Fruit fly (Drosophila melanogaster) whole organism, embryonic: ENCODE data around the gene CG12728.

ENCODE experiments used
- Blimp-1 ChIP-seq: fragments of 200-800 bp; sonication (Bioruptor generic); optimal IDR thresholded peaks from 3 replicates; lab custom pipeline; 2018; ENCODE audit warnings: missing biosample characterization, missing genetic modification characterization, mild to moderate bottlenecking, moderate library complexity, missing genetic modification reagents
- Bteb2 ChIP-seq: fragments of 200-800 bp; sonication (Bioruptor generic); optimal IDR thresholded peaks from 2 replicates; lab custom pipeline; 2016; ENCODE audit warnings: missing biosample characterization, missing genetic modification characterization
- CG10267 ChIP-seq: fragments of 200-800 bp; sonication (Bioruptor generic); optimal IDR thresholded peaks from 2 replicates; lab custom pipeline; 2018; ENCODE audit warnings: missing biosample characterization, mild to moderate bottlenecking, missing genetic modification characterization, moderate library complexity
- CG10543 ChIP-seq: fragments of 200-800 bp; sonication (Bioruptor generic); optimal IDR thresholded peaks from 3 replicates; lab custom pipeline; 2017; ENCODE audit warnings: missing biosample characterization, mild to moderate bottlenecking, missing genetic modification characterization, moderate library complexity
- CG13123 ChIP-seq: fragments of 200-800 bp; sonication (Bioruptor generic); optimal IDR thresholded peaks from 2 replicates; lab custom pipeline; 2016; ENCODE audit warnings: missing biosample characterization, missing genetic modification characterization
- CG13296 ChIP-seq: fragments of 200-800 bp; sonication (Bioruptor generic); optimal IDR thresholded peaks from 3 replicates; lab custom pipeline; 2018; ENCODE audit warnings: missing biosample characterization, mild to moderate bottlenecking, missing genetic modification characterization
- CG14710 ChIP-seq: fragments of 200-800 bp; sonication (Bioruptor generic); optimal IDR thresholded peaks from 3 replicates; lab custom pipeline; 2019; ENCODE audit warnings: missing biosample characterization, mild to moderate bottlenecking, missing genetic modification characterization, moderate library complexity
- CG1647 ChIP-seq: fragments of 200-800 bp; sonication (Bioruptor generic); optimal IDR thresholded peaks from 3 replicates; lab custom pipeline; 2016; ENCODE audit warnings: missing biosample characterization, missing genetic modification characterization
- CG1792 ChIP-seq: fragments of 200-800 bp; sonication (Bioruptor generic); optimal IDR thresholded peaks from 2 replicates; lab custom pipeline; 2016; ENCODE audit warnings: missing biosample characterization, missing genetic modification characterization
- CG18476 ChIP-seq: fragments of 200-800 bp; sonication (Bioruptor generic); optimal IDR thresholded peaks from 2 replicates; lab custom pipeline; 2016; ENCODE audit warnings: missing biosample characterization, mild to moderate bottlenecking, missing genetic modification characterization
- CG2889 ChIP-seq: fragments of 200-800 bp; sonication (Bioruptor generic); IDR thresholded peaks from 3 replicates; pipeline ENCODE4 v1.3.6; 2022; ENCODE audit warnings: missing biosample characterization, missing genetic modification characterization
- CG31441 ChIP-seq: fragments of 200-800 bp; sonication (Bioruptor generic); IDR thresholded peaks from 2 replicates; pipeline ENCODE4 v1.3.6; 2022; ENCODE audit warnings: missing biosample characterization, missing genetic modification characterization
- CG3281 ChIP-seq: fragments of 200-800 bp; sonication (Bioruptor generic); optimal IDR thresholded peaks from 3 replicates; lab custom pipeline; 2017; ENCODE audit warnings: missing biosample characterization, mild to moderate bottlenecking, missing genetic modification characterization
- CG3838 ChIP-seq: fragments of 200-800 bp; sonication (Bioruptor generic); optimal IDR thresholded peaks from 3 replicates; lab custom pipeline; 2016; ENCODE audit warnings: missing biosample characterization, missing genetic modification characterization
- CG3995 ChIP-seq: fragments of 200-800 bp; sonication (Bioruptor generic); optimal IDR thresholded peaks from 3 replicates; lab custom pipeline; 2016; ENCODE audit warnings: missing biosample characterization, missing genetic modification characterization
- CG6791 ChIP-seq: fragments of 200-800 bp; sonication (Bioruptor generic); IDR thresholded peaks from 3 replicates; pipeline ENCODE4 v1.3.6; 2022; ENCODE audit warnings: missing biosample characterization, missing genetic modification characterization; ENCODE audit not compliant: partially characterized antibody
- CG7928 ChIP-seq: fragments of 200-800 bp; sonication (Bioruptor generic); optimal IDR thresholded peaks from 2 replicates; lab custom pipeline; 2017; ENCODE audit warnings: missing biosample characterization, mild to moderate bottlenecking, missing genetic modification characterization
- CG9932 ChIP-seq: fragments of 200-800 bp; sonication (Bioruptor generic); IDR thresholded peaks from 2 replicates; pipeline ENCODE4 v1.3.6; 2022; ENCODE audit warnings: missing biosample characterization, missing genetic modification characterization
- CoRest ChIP-seq: fragments of 200-800 bp; sonication (Bioruptor generic); optimal IDR thresholded peaks from 3 replicates; lab custom pipeline; 2018; ENCODE audit warnings: missing biosample characterization, mild to moderate bottlenecking, missing genetic modification characterization, moderate library complexity
- CrebB ChIP-seq: fragments of 200-800 bp; sonication (Bioruptor generic); optimal IDR thresholded peaks from 3 replicates; lab custom pipeline; 2018; ENCODE audit warnings: missing biosample characterization, mild to moderate bottlenecking, missing genetic modification characterization
- D19B ChIP-seq: fragments of 200-800 bp; sonication (Bioruptor generic); optimal IDR thresholded peaks from 2 replicates; lab custom pipeline; 2017; ENCODE audit warnings: missing biosample characterization, mild to moderate bottlenecking, missing genetic modification characterization
- Dek ChIP-seq: fragments of 200-800 bp; sonication (Bioruptor generic); optimal IDR thresholded peaks from 3 replicates; lab custom pipeline; 2019; ENCODE audit warnings: missing biosample characterization, mild to moderate bottlenecking, missing genetic modification characterization, moderate library complexity
- Dip3 ChIP-seq: fragments of 200-800 bp; sonication (Bioruptor generic); optimal IDR thresholded peaks from 3 replicates; lab custom pipeline; 2016; ENCODE audit warnings: missing biosample characterization, missing genetic modification characterization
- Doc2 ChIP-seq: fragments of 200-800 bp; sonication (Bioruptor generic); IDR thresholded peaks from 2 replicates; pipeline ENCODE4 v1.3.6; 2022; ENCODE audit warnings: missing biosample characterization, missing genetic modification characterization
- Dp ChIP-seq: fragments of 200-800 bp; sonication (Bioruptor generic); optimal IDR thresholded peaks from 2 replicates; lab custom pipeline; 2018; ENCODE audit warnings: missing biosample characterization, mild to moderate bottlenecking, missing genetic modification characterization, moderate library complexity
- Dref ChIP-seq: fragments of 200-800 bp; sonication (Bioruptor generic); IDR thresholded peaks from 2 replicates; pipeline ENCODE4 v1.3.6; 2022; ENCODE audit warnings: missing biosample characterization, missing genetic modification characterization
- Ets97D ChIP-seq: fragments of 200-800 bp; sonication (Bioruptor generic); optimal IDR thresholded peaks from 3 replicates; lab custom pipeline; 2016; ENCODE audit warnings: missing biosample characterization, missing genetic modification characterization
- MESR4 ChIP-seq: fragments of 200-800 bp; sonication (Bioruptor generic); optimal IDR thresholded peaks from 2 replicates; lab custom pipeline; 2018; ENCODE audit warnings: missing biosample characterization, mild to moderate bottlenecking, missing genetic modification characterization, moderate library complexity
- Meics ChIP-seq: fragments of 200-800 bp; sonication (Bioruptor generic); optimal IDR thresholded peaks from 2 replicates; lab custom pipeline; 2017; ENCODE audit warnings: missing biosample characterization, mild to moderate bottlenecking, missing genetic modification characterization
- Myb ChIP-seq: fragments of 200-800 bp; sonication (Bioruptor generic); optimal IDR thresholded peaks from 2 replicates; lab custom pipeline; 2016; ENCODE audit warnings: missing biosample characterization, missing genetic modification characterization
- Neu2 ChIP-seq: fragments of 200-800 bp; sonication (Bioruptor generic); optimal IDR thresholded peaks from 3 replicates; lab custom pipeline; 2016; ENCODE audit warnings: missing biosample characterization, missing genetic modification characterization, borderline replicate concordance
- Nf-YB ChIP-seq: fragments of 200-800 bp; sonication (Bioruptor generic); optimal IDR thresholded peaks from 3 replicates; lab custom pipeline; 2019; ENCODE audit warnings: missing biosample characterization, mild to moderate bottlenecking, missing genetic modification characterization, moderate library complexity
- PHDP ChIP-seq: fragments of 200-800 bp; sonication (Bioruptor generic); optimal IDR thresholded peaks from 3 replicates; lab custom pipeline; 2018; ENCODE audit warnings: missing biosample characterization, mild to moderate bottlenecking, missing genetic modification characterization, moderate library complexity
- Sox100B ChIP-seq: fragments of 200-800 bp; sonication (Bioruptor generic); optimal IDR thresholded peaks from 3 replicates; lab custom pipeline; 2018; ENCODE audit warnings: missing biosample characterization, mild to moderate bottlenecking, missing genetic modification characterization
- Sry-δ ChIP-seq: fragments of 200-800 bp; sonication (Bioruptor generic); optimal IDR thresholded peaks from 2 replicates; lab custom pipeline; 2016; ENCODE audit warnings: missing biosample characterization, missing genetic modification characterization
- br ChIP-seq: fragments of >200 bp; optimal IDR thresholded peaks from 2 replicates; lab custom pipeline; 2017
- chif ChIP-seq, 2 experiments: fragments of 200-800 bp; sonication (Bioruptor generic); optimal IDR thresholded peaks; 3 replicates each; lab custom pipeline; 2016; ENCODE audit warnings: missing biosample characterization in 2 of 2, missing genetic modification characterization in 2 of 2
- chn ChIP-seq: fragments of 200-800 bp; sonication (Bioruptor generic); optimal IDR thresholded peaks from 2 replicates; lab custom pipeline; 2016; ENCODE audit warnings: missing biosample characterization, missing genetic modification characterization
- cwo ChIP-seq: fragments of 200-800 bp; sonication (Bioruptor generic); optimal IDR thresholded peaks from 3 replicates; lab custom pipeline; 2017; ENCODE audit warnings: missing biosample characterization, missing genetic modification characterization, mild to moderate bottlenecking, moderate library complexity, missing genetic modification reagents
- lola ChIP-seq, 3 experiments: fragments of >200 bp in 2 of 3; fragments of 200-800 bp in 1 of 3; sonication (Bioruptor generic) in 1 of 3; optimal IDR thresholded peaks; 2 replicates each; lab custom pipeline; 2017 to 2019; ENCODE audit warnings: missing biosample characterization in 3 of 3, missing genetic modification characterization in 3 of 3, mild to moderate bottlenecking in 1 of 3, moderate library complexity in 1 of 3
- odd ChIP-seq: fragments of 200-800 bp; sonication (Bioruptor generic); optimal IDR thresholded peaks from 2 replicates; lab custom pipeline; 2017; ENCODE audit warnings: missing biosample characterization, mild to moderate bottlenecking, missing genetic modification characterization
- repo ChIP-seq: fragments of 200-800 bp; sonication (Bioruptor generic); optimal IDR thresholded peaks from 2 replicates; lab custom pipeline; 2016; ENCODE audit warnings: missing biosample characterization, missing genetic modification characterization
- salm ChIP-seq: fragments of 200-800 bp; sonication (Bioruptor generic); optimal IDR thresholded peaks from 2 replicates; lab custom pipeline; 2018; ENCODE audit warnings: missing biosample characterization, mild to moderate bottlenecking, missing genetic modification characterization
- seq ChIP-seq: fragments of 200-800 bp; sonication (Bioruptor generic); IDR thresholded peaks from 2 replicates; pipeline ENCODE4 v1.3.6; 2022; ENCODE audit warnings: missing biosample characterization, missing genetic modification characterization
- unc-4 ChIP-seq: fragments of 200-800 bp; sonication (Bioruptor generic); IDR thresholded peaks from 2 replicates; pipeline ENCODE4 v1.3.6; 2022; ENCODE audit warnings: missing biosample characterization, missing genetic modification characterization; ENCODE audit not compliant: partially characterized antibody
- vvl ChIP-seq: fragments of 200-800 bp; sonication (Bioruptor generic); IDR thresholded peaks from 2 replicates; pipeline ENCODE4 v1.3.6; 2022; ENCODE audit warnings: missing biosample characterization, missing genetic modification characterization
- zen2 ChIP-seq: fragments of 200-800 bp; sonication (Bioruptor generic); IDR thresholded peaks from 3 replicates; pipeline ENCODE4 v1.3.6; 2022; ENCODE audit warnings: missing biosample characterization, missing genetic modification characterization; ENCODE audit not compliant: partially characterized antibody

Gene CG12728

DNA sequence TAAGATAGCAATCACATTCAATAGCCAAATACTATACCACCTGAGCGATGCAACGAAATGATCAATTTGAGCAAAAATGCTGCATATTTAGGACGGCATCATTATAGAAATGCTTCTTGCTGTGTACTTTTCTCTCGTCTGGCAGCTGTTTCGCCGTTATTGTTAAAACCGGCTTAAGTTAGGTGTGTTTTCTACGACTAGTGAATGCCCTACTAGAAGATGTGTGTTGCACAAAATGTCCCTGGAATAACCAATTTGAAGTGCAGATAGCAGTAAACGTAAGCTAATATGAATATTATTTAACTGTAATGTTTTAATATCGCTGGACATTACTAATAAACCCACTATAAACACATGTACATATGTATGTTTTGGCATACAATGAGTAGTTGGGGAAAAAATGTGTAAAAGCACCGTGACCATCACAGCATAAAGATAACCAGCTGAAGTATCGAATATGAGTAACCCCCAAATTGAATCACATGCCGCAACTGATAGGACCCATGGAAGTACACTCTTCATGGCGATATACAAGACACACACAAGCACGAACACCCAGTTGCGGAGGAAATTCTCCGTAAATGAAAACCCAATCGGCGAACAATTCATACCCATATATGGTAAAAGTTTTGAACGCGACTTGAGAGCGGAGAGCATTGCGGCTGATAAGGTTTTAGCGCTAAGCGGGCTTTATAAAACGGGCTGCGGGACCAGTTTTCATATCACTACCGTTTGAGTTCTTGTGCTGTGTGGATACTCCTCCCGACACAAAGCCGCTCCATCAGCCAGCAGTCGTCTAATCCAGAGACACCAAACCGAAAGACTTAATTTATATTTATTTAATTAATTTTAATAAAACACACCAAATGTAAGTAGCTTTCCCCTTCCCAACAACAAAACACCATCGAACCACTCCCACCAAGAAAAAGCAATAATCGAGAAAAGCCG is 42.0 kb upstream of the CG12728 start, which contains the start of gene Act5C (continued):
- TF ChIP-seq CG13123 (peak; percentile 87), CG3995 (GFP tag; lab: Kevin White, UChicago) (peak; percentile 65), chif (GFP tag; optimal IDR thresholded peaks at IDR 0.05; lab: Kevin White, UChicago) (peak; percentile 89 to 96), CG3838 (peak; percentile 85), CG1792 (GFP tag; lab: Kevin White, UChicago) (peak; percentile 92), Bteb2 (GFP tag; lab: Kevin White, UChicago) (peak; percentile 86), Sry-δ (GFP tag; lab: Kevin White, UChicago) (peak; percentile 61), CoRest (tag; lab: Kevin White, UChicago) (peak; percentile 94), CG2889 (GFP tag; lab: Robert Waterston, UW) (peak; percentile 77; the same call in 2 of the 3 replicates), CG13296 (GFP tag; lab: Kevin White, UChicago) (peak; percentile 90), Meics (peak; percentile 93), CG10267 (tag; lab: Kevin White, UChicago) (peak; percentile 91), CG9932 (GFP tag; lab: Robert Waterston, UW) (peak; percentile 91), PHDP (tag; lab: Kevin White, UChicago) (peak; percentile 93), CG1647 (GFP tag; lab: Kevin White, UChicago) (peak; percentile 92), br (lab: Kevin White, UChicago) (no peak), CrebB (tag; lab: Kevin White, UChicago) (peak; percentile 91), Doc2 (GFP tag; lab: Robert Waterston, UW) (no peak), Dek (tag; lab: Kevin White, UChicago) (peak; percentile 91), seq (peak; percentile 87), Blimp-1 (GFP tag; lab: Kevin White, UChicago) (peak; percentile 89), zen2 (GFP tag; lab: Robert Waterston, UW) (no peak), D19B (GFP tag; lab: Kevin White, UChicago) (peak; percentile 76), Dp (GFP tag; lab: Kevin White, UChicago) (no peak), CG3281 (GFP tag; lab: Kevin White, UChicago) (peak; percentile 91), lola (GFP tag; optimal IDR thresholded peaks at IDR 0.05; lab: Kevin White, UChicago) (peak in 1 of 3 experiments; percentile 93), CG14710 (peak; percentile 93), CG7928 (GFP tag; lab: Kevin White, UChicago) (peak; percentile 59), Nf-YB (GFP tag; lab: Kevin White, UChicago) (peak; percentile 81), repo (GFP tag; lab: Kevin White, UChicago) (peak; percentile 95), Myb (peak; percentile 84), Dref (GFP tag; lab: Robert Waterston, UW) (no peak), salm (tag; lab: Kevin White, UChicago) (peak; percentile 93), vvl (GFP tag; lab: Robert Waterston, UW) (peak; percentile 97), MESR4 (peak; percentile 57), CG10543 (GFP tag; lab: Kevin White, UChicago) (peak; percentile 66), chn (GFP tag; lab: Kevin White, UChicago) (peak; percentile 96), Ets97D (GFP tag; lab: Kevin White, UChicago) (peak; percentile 83), cwo (GFP tag; lab: Kevin White, UChicago) (peak; percentile 82), Sox100B (GFP tag; lab: Kevin White, UChicago) (peak; percentile 88), Neu2 (peak; percentile 79), Dip3 (GFP tag; lab: Kevin White, UChicago) (peak; percentile 87), odd (GFP tag; lab: Kevin White, UChicago) (peak; percentile 83), unc-4 (GFP tag; lab: Robert Waterston, UW) (no peak), CG18476 (GFP tag; lab: Kevin White, UChicago) (peak; percentile 92), CG6791 (GFP tag; lab: Robert Waterston, UW) (no peak; the same call in 2 of the 3 replicates), CG31441 (GFP tag; lab: Robert Waterston, UW) (peak; percentile 95)
